Worm (Caenorhabditis elegans): ENCODE data around the gene his-24.

ce11 chrX:14527559-14527958, 37.7 kb downstream of the his-24 start, which contains the start of gene nspc-18:
- TF ChIP-seq ttx-3 (tag; optimal IDR thresholded peaks at IDR 0.05) (no peak), ceh-30 (tag; optimal IDR thresholded peaks at IDR 0.05) (no peak), ama-1 (optimal IDR thresholded peaks at IDR 0.05) (no peak), sdc-2 (tag; optimal IDR thresholded peaks at IDR 0.05) (no peak), pag-3 (tag; optimal IDR thresholded peaks at IDR 0.05; ENCODE audit: borderline replicate concordance) (no peak)

All from whole organism, late embryonic.